Fruit fly (Drosophila melanogaster) whole organism, embryonic: ENCODE measurements around the gene Agpat2.

Source experiments
- BtbVII ChIP-seq: fragments of 200-800 bp; sonication (Bioruptor generic); optimal IDR thresholded peaks from 3 replicates; lab custom pipeline; 2017; ENCODE audit warnings: missing biosample characterization, mild to moderate bottlenecking, missing genetic modification characterization
- C15 ChIP-seq: fragments of 200-800 bp; sonication (Bioruptor generic); IDR thresholded peaks from 3 replicates; pipeline ENCODE4 v1.3.6; 2022; ENCODE audit warnings: missing biosample characterization, missing genetic modification characterization
- CG10543 ChIP-seq: fragments of 200-800 bp; sonication (Bioruptor generic); optimal IDR thresholded peaks from 3 replicates; lab custom pipeline; 2017; ENCODE audit warnings: missing biosample characterization, mild to moderate bottlenecking, missing genetic modification characterization, moderate library complexity
- CG11456 ChIP-seq: fragments of 200-800 bp; sonication (Bioruptor generic); IDR thresholded peaks from 3 replicates; pipeline ENCODE4 v1.3.6; 2022; ENCODE audit warnings: missing biosample characterization, missing genetic modification characterization
- CG13123 ChIP-seq: fragments of 200-800 bp; sonication (Bioruptor generic); optimal IDR thresholded peaks from 2 replicates; lab custom pipeline; 2016; ENCODE audit warnings: missing biosample characterization, missing genetic modification characterization
- CG13424 ChIP-seq: fragments of 200-800 bp; sonication (Bioruptor generic); optimal IDR thresholded peaks from 2 replicates; lab custom pipeline; 2019; ENCODE audit warnings: missing biosample characterization, mild to moderate bottlenecking, missing genetic modification characterization, moderate library complexity
- CG14050 ChIP-seq: fragments of 200-800 bp; sonication (Bioruptor generic); IDR thresholded peaks from 3 replicates; pipeline ENCODE4 v1.3.6; 2022; ENCODE audit warnings: missing biosample characterization, missing genetic modification characterization
- CG14441 ChIP-seq: fragments of 200-800 bp; sonication (Bioruptor generic); IDR thresholded peaks from 2 replicates; pipeline ENCODE4 v1.3.6; 2022; ENCODE audit warnings: missing biosample characterization, missing genetic modification characterization
- CG14710 ChIP-seq: fragments of 200-800 bp; sonication (Bioruptor generic); optimal IDR thresholded peaks from 3 replicates; lab custom pipeline; 2019; ENCODE audit warnings: missing biosample characterization, mild to moderate bottlenecking, missing genetic modification characterization, moderate library complexity
- CG1529 ChIP-seq: fragments of 200-800 bp; sonication (Bioruptor generic); optimal IDR thresholded peaks from 3 replicates; lab custom pipeline; 2018; ENCODE audit warnings: missing biosample characterization, missing genetic modification characterization
- CG17385 ChIP-seq: fragments of 200-800 bp; sonication (Bioruptor generic); optimal IDR thresholded peaks from 3 replicates; lab custom pipeline; 2018; ENCODE audit warnings: missing biosample characterization, mild to moderate bottlenecking, missing genetic modification characterization
- CG2202 ChIP-seq: fragments of 200-800 bp; sonication (Bioruptor generic); optimal IDR thresholded peaks from 2 replicates; lab custom pipeline; 2018; ENCODE audit warnings: missing biosample characterization, mild to moderate bottlenecking, missing genetic modification characterization
- CG32772 ChIP-seq: fragments of 200-800 bp; sonication (Bioruptor generic); IDR thresholded peaks from 2 replicates; pipeline ENCODE4 v1.3.6; 2022; ENCODE audit warnings: missing biosample characterization, missing genetic modification characterization
- CG3838 ChIP-seq: fragments of 200-800 bp; sonication (Bioruptor generic); optimal IDR thresholded peaks from 3 replicates; lab custom pipeline; 2016; ENCODE audit warnings: missing biosample characterization, missing genetic modification characterization
- CG6765 ChIP-seq: fragments of 200-800 bp; sonication (Bioruptor generic); optimal IDR thresholded peaks from 3 replicates; lab custom pipeline; 2017; ENCODE audit warnings: missing biosample characterization, mild to moderate bottlenecking, missing genetic modification characterization
- CG7271 ChIP-seq: fragments of 200-800 bp; sonication (Bioruptor generic); optimal IDR thresholded peaks from 2 replicates; lab custom pipeline; 2018; ENCODE audit warnings: missing biosample characterization, mild to moderate bottlenecking, missing genetic modification characterization, moderate library complexity
- CG7357 ChIP-seq: fragments of 200-800 bp; sonication (Bioruptor generic); IDR thresholded peaks from 3 replicates; pipeline ENCODE4 v1.3.6; 2022; ENCODE audit warnings: missing biosample characterization, missing genetic modification characterization
- CG8089 ChIP-seq: fragments of 200-800 bp; sonication (Bioruptor generic); optimal IDR thresholded peaks from 3 replicates; lab custom pipeline; 2016; ENCODE audit warnings: missing biosample characterization, missing genetic modification characterization
- CG9797 ChIP-seq: fragments of 200-800 bp; sonication (Bioruptor generic); optimal IDR thresholded peaks from 3 replicates; lab custom pipeline; 2018; ENCODE audit warnings: missing biosample characterization, mild to moderate bottlenecking, missing genetic modification characterization
- CTCF ChIP-seq: fragments of 200-800 bp; sonication (Bioruptor generic); optimal IDR thresholded peaks from 2 replicates; lab custom pipeline; 2017; ENCODE audit warnings: missing biosample characterization, mild to moderate bottlenecking, missing genetic modification characterization, moderate library complexity
- Doc3 ChIP-seq: fragments of 200-800 bp; sonication (Bioruptor generic); IDR thresholded peaks from 3 replicates; pipeline ENCODE4 v1.3.6; 2022; ENCODE audit warnings: missing biosample characterization, missing genetic modification characterization; ENCODE audit not compliant: partially characterized antibody
- H15 ChIP-seq: fragments of 200-800 bp; sonication (Bioruptor generic); IDR thresholded peaks from 3 replicates; pipeline ENCODE4 v1.3.6; 2022; ENCODE audit warnings: missing biosample characterization, missing genetic modification characterization
- HLH3B ChIP-seq: fragments of 200-800 bp; sonication (Bioruptor generic); IDR thresholded peaks from 2 replicates; pipeline ENCODE4 v1.3.6; 2022; ENCODE audit warnings: missing biosample characterization, missing genetic modification characterization
- HLHmδ ChIP-seq: fragments of 200-800 bp; sonication (Bioruptor generic); optimal IDR thresholded peaks from 2 replicates; lab custom pipeline; 2018; ENCODE audit warnings: missing biosample characterization, mild to moderate bottlenecking, missing genetic modification characterization, moderate library complexity
- Hey ChIP-seq: fragments of 200-800 bp; sonication (Bioruptor generic); optimal IDR thresholded peaks from 3 replicates; lab custom pipeline; 2018; ENCODE audit warnings: missing biosample characterization, mild to moderate bottlenecking, missing genetic modification characterization
- Lpt ChIP-seq: fragments of >200 bp; optimal IDR thresholded peaks from 2 replicates; lab custom pipeline; 2018; ENCODE audit warnings: missing biosample characterization, missing genetic modification characterization
- Myb ChIP-seq: fragments of 200-800 bp; sonication (Bioruptor generic); optimal IDR thresholded peaks from 2 replicates; lab custom pipeline; 2016; ENCODE audit warnings: missing biosample characterization, missing genetic modification characterization
- NFAT ChIP-seq: fragments of 200-800 bp; sonication (Bioruptor generic); IDR thresholded peaks from 2 replicates; pipeline ENCODE4 v1.3.6; 2022; ENCODE audit warnings: missing biosample characterization, missing genetic modification characterization
- Ravus ChIP-seq: fragments of 200-800 bp; sonication (Bioruptor generic); IDR thresholded peaks from 2 replicates; pipeline ENCODE4 v1.3.6; 2022; ENCODE audit warnings: missing biosample characterization, missing genetic modification characterization
- Usf ChIP-seq: fragments of 200-800 bp; sonication (Bioruptor generic); optimal IDR thresholded peaks from 2 replicates; lab custom pipeline; 2017; ENCODE audit warnings: missing genotype, missing biosample characterization, missing genetic modification characterization
- ap ChIP-seq: fragments of 200-800 bp; sonication (Bioruptor generic); IDR thresholded peaks from 2 replicates; pipeline ENCODE4 v1.3.6; 2022; ENCODE audit warnings: missing biosample characterization, missing genetic modification characterization
- ara ChIP-seq: fragments of 200-800 bp; sonication (Bioruptor generic); IDR thresholded peaks from 2 replicates; pipeline ENCODE4 v1.3.6; 2022; ENCODE audit warnings: missing biosample characterization, missing genetic modification characterization
- ash1 ChIP-seq: fragments of 200-800 bp; sonication (Bioruptor generic); optimal IDR thresholded peaks from 2 replicates; lab custom pipeline; 2018; ENCODE audit warnings: missing biosample characterization, mild to moderate bottlenecking, missing genetic modification characterization
- bigmax ChIP-seq: fragments of 200-800 bp; sonication (Bioruptor generic); optimal IDR thresholded peaks from 2 replicates; lab custom pipeline; 2018; ENCODE audit warnings: missing biosample characterization, mild to moderate bottlenecking, missing genetic modification characterization
- bowl ChIP-seq: fragments of 200-800 bp; sonication (Bioruptor generic); IDR thresholded peaks from 2 replicates; pipeline ENCODE4 v1.3.6; 2022; ENCODE audit warnings: missing biosample characterization, missing genetic modification characterization
- bsh ChIP-seq, 2 experiments: fragments of 200-800 bp; sonication (Bioruptor generic); optimal IDR thresholded peaks; 2 replicates each; lab custom pipeline; 2017 to 2018; ENCODE audit warnings: mild to moderate bottlenecking in 2 of 2, missing biosample characterization in 2 of 2, missing genetic modification characterization in 2 of 2, moderate library complexity in 1 of 2
- btn ChIP-seq: fragments of 200-800 bp; sonication (Bioruptor generic); optimal IDR thresholded peaks from 2 replicates; lab custom pipeline; 2016; ENCODE audit warnings: missing biosample characterization, missing genetic modification characterization
- cato ChIP-seq: fragments of 200-800 bp; sonication (Bioruptor generic); optimal IDR thresholded peaks from 2 replicates; lab custom pipeline; 2016; ENCODE audit warnings: missing biosample characterization, missing genetic modification characterization, borderline replicate concordance
- caup ChIP-seq: fragments of 200-800 bp; sonication (Bioruptor generic); optimal IDR thresholded peaks from 3 replicates; lab custom pipeline; 2017; ENCODE audit warnings: missing biosample characterization, mild to moderate bottlenecking, missing genetic modification characterization, moderate library complexity; ENCODE audit not compliant: severe bottlenecking
- cg ChIP-seq: fragments of 200-800 bp; sonication (Bioruptor generic); optimal IDR thresholded peaks from 3 replicates; lab custom pipeline; 2019; ENCODE audit warnings: missing biosample characterization, mild to moderate bottlenecking, missing genetic modification characterization, moderate library complexity
- crp ChIP-seq, 2 experiments: fragments of 200-800 bp; sonication (Bioruptor generic); optimal IDR thresholded peaks; 2 replicates in 1 of 2; 3 replicates in 1 of 2; lab custom pipeline; 2017; ENCODE audit warnings: missing biosample characterization in 2 of 2, missing genetic modification characterization in 2 of 2, mild to moderate bottlenecking in 1 of 2, moderate library complexity in 1 of 2
- ems ChIP-seq: fragments of 200-800 bp; sonication (Bioruptor generic); optimal IDR thresholded peaks from 3 replicates; lab custom pipeline; 2016; ENCODE audit warnings: missing biosample characterization, missing genetic modification characterization
- ind ChIP-seq: fragments of 200-800 bp; sonication (Bioruptor generic); optimal IDR thresholded peaks from 3 replicates; lab custom pipeline; 2016; ENCODE audit warnings: missing biosample characterization, missing genetic modification characterization
- kay ChIP-seq: fragments of 200-800 bp; sonication (Bioruptor generic); optimal IDR thresholded peaks from 2 replicates; lab custom pipeline; 2016; ENCODE audit warnings: missing biosample characterization, missing genetic modification characterization
- klu ChIP-seq: fragments of 200-800 bp; sonication (Bioruptor generic); IDR thresholded peaks from 2 replicates; pipeline ENCODE4 v1.3.6; 2022; ENCODE audit warnings: missing biosample characterization, missing genetic modification characterization
- knrl ChIP-seq: fragments of 200-800 bp; sonication (Bioruptor generic); IDR thresholded peaks from 3 replicates; pipeline ENCODE4 v1.3.6; 2022; ENCODE audit warnings: missing biosample characterization, missing genetic modification characterization; ENCODE audit not compliant: partially characterized antibody
- oc ChIP-seq: fragments of 200-800 bp; sonication (Bioruptor generic); optimal IDR thresholded peaks from 2 replicates; lab custom pipeline; 2018; ENCODE audit warnings: missing biosample characterization, mild to moderate bottlenecking, missing genetic modification characterization, moderate library complexity
- p53 ChIP-seq: fragments of 200-800 bp; sonication (Bioruptor generic); optimal IDR thresholded peaks from 2 replicates; lab custom pipeline; 2016; ENCODE audit warnings: missing biosample characterization, missing genetic modification characterization
- scrt ChIP-seq: fragments of 200-800 bp; sonication (Bioruptor generic); optimal IDR thresholded peaks from 2 replicates; lab custom pipeline; 2018; ENCODE audit warnings: missing biosample characterization, mild to moderate bottlenecking, missing genetic modification characterization, moderate library complexity
- slp2 ChIP-seq: fragments of 200-800 bp; sonication (Bioruptor generic); optimal IDR thresholded peaks from 2 replicates; lab custom pipeline; 2016; ENCODE audit warnings: missing biosample characterization, missing genetic modification characterization
- z ChIP-seq: fragments of 200-800 bp; sonication (Bioruptor generic); IDR thresholded peaks from 3 replicates; pipeline ENCODE4 v1.3.6; 2022; ENCODE audit warnings: missing biosample characterization, missing genetic modification characterization
- zen ChIP-seq: fragments of 200-800 bp; sonication (Bioruptor generic); optimal IDR thresholded peaks from 3 replicates; lab custom pipeline; 2018; ENCODE audit warnings: missing biosample characterization, mild to moderate bottlenecking, missing genetic modification characterization, moderate library complexity

Gene Agpat2

DNA sequence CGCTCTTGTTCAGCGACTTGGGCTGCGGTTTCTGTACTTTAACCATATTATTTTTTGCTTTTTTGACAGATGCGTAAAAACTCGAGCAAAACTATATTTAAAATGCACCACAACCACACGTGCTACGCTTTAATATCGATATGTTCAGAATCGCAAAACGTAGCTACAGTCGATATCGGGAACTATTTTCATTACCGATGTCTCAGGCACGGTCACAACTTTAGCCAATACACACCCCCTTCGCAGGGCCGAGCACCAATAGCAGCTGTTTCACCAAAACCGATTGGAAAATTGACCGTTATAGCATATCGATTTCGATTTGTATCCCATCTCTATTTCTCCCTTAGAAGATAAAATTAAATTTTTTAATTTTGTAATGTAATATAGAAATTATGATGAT is 47.9 kb upstream of the Agpat2 start, which contains the start of gene CG13096 (continued):
- TF ChIP-seq BtbVII = no peak
- TF ChIP-seq H15 (GFP tag; lab: Robert Waterston, UW) = no peak
- no peak for TF ChIP-seq caup (GFP tag; lab: Kevin White, UChicago)
- TF ChIP-seq bigmax (GFP tag; lab: Kevin White, UChicago) = peak; percentile 50
- TF ChIP-seq CG10543 (GFP tag; lab: Kevin White, UChicago) = no peak
- peak; percentile 76 for TF ChIP-seq CG14710
- no peak for TF ChIP-seq CG7271 (tag; lab: Kevin White, UChicago)
- TF ChIP-seq Lpt (GFP tag; lab: Kevin White, UChicago) = no peak
- TF ChIP-seq CG13123 = no peak
- peak; percentile 99 for TF ChIP-seq Myb
- TF ChIP-seq CG32772 (GFP tag; lab: Robert Waterston, UW) = no peak
- no peak for TF ChIP-seq bsh (GFP tag; optimal IDR thresholded peaks at IDR 0.05; lab: Kevin White, UChicago)
- TF ChIP-seq crp (GFP tag; optimal IDR thresholded peaks at IDR 0.05; lab: Kevin White, UChicago) = peak; percentile 73 to 95
- TF ChIP-seq Doc3 (GFP tag; lab: Robert Waterston, UW) = peak; percentile 98
- TF ChIP-seq z (GFP tag; lab: Robert Waterston, UW) = no peak
- no peak for TF ChIP-seq CG3838 (GFP tag; lab: Kevin White, UChicago)
- TF ChIP-seq CG14441 (GFP tag; lab: Robert Waterston, UW) = no peak
- TF ChIP-seq CG9797 (GFP tag; lab: Kevin White, UChicago) = peak; percentile 65
- TF ChIP-seq CG17385 (GFP tag; lab: Kevin White, UChicago) = no peak
- no peak for TF ChIP-seq kay (GFP tag; lab: Kevin White, UChicago)
- no peak for TF ChIP-seq C15 (GFP tag; lab: Robert Waterston, UW)
- TF ChIP-seq Usf = no peak
- TF ChIP-seq p53 (GFP tag; lab: Kevin White, UChicago) = peak; percentile 9
- no peak for TF ChIP-seq slp2 (GFP tag; lab: Kevin White, UChicago)
- TF ChIP-seq oc (tag; lab: Kevin White, UChicago) = no peak
- TF ChIP-seq CG8089 (GFP tag; lab: Kevin White, UChicago) = no peak
- no peak for TF ChIP-seq CG11456 (GFP tag; lab: Robert Waterston, UW)
- TF ChIP-seq zen (tag; lab: Kevin White, UChicago) = peak; percentile 65
- TF ChIP-seq ind (GFP tag; lab: Kevin White, UChicago) = no peak
- TF ChIP-seq NFAT (GFP tag; lab: Robert Waterston, UW) = no peak; the same call in 1 of the 2 replicates
- TF ChIP-seq CG1529 (GFP tag; lab: Kevin White, UChicago) = no peak
- TF ChIP-seq HLH3B (GFP tag; lab: Robert Waterston, UW) = no peak
- no peak for TF ChIP-seq scrt
- no peak for TF ChIP-seq cato (GFP tag; lab: Kevin White, UChicago)
- TF ChIP-seq CG13424 (tag; lab: Kevin White, UChicago) = peak; percentile 24
- TF ChIP-seq CG14050 (GFP tag; lab: Robert Waterston, UW) = no peak
- no peak for TF ChIP-seq ems (GFP tag; lab: Kevin White, UChicago)
- no peak for TF ChIP-seq CG2202 (tag; lab: Kevin White, UChicago)
- no peak for TF ChIP-seq CG6765
- no peak for TF ChIP-seq ash1 (GFP tag; lab: Kevin White, UChicago)
- no peak for TF ChIP-seq bowl
- TF ChIP-seq knrl = peak; percentile 98
- no peak for TF ChIP-seq Hey (tag; lab: Kevin White, UChicago)
- TF ChIP-seq Ravus (GFP tag; lab: Robert Waterston, UW) = no peak
- no peak for TF ChIP-seq ap
- TF ChIP-seq klu (GFP tag; lab: Robert Waterston, UW) = no peak
- TF ChIP-seq HLHmδ (GFP tag; lab: Kevin White, UChicago) = no peak
- no peak for TF ChIP-seq CG7357 (GFP tag; lab: Robert Waterston, UW)
- no peak for TF ChIP-seq ara (GFP tag; lab: Robert Waterston, UW)
- peak; percentile 47 for TF ChIP-seq CTCF (GFP tag; lab: Kevin White, UChicago)
- no peak for TF ChIP-seq cg (GFP tag; lab: Kevin White, UChicago)
- TF ChIP-seq btn (GFP tag; lab: Kevin White, UChicago) = no peak
